Worm (Caenorhabditis elegans) whole organism, L3 larva: Measurements from ENCODE around the gene Y5F2A.4.

Experiments used
- R02D3.7 ChIP-seq: fragments of 150-350 bp; optimal IDR thresholded peaks from 2 replicates; lab custom pipeline; 2014; ENCODE audit warnings: missing biosample characterization, missing genetic modification characterization
- ZK546.5 ChIP-seq: sonication (generic microtip); optimal IDR thresholded peaks from 2 replicates; lab custom pipeline; 2017; ENCODE audit warnings: missing biosample characterization, missing genetic modification characterization
- aly-2 ChIP-seq: fragments of 150-350 bp; optimal IDR thresholded peaks from 2 replicates; lab custom pipeline; 2014; ENCODE audit warnings: missing biosample characterization, missing genetic modification characterization
- ama-1 ChIP-seq: fragments of 150-350 bp; optimal IDR thresholded peaks from 2 replicates; lab custom pipeline; 2018
- ceh-16 ChIP-seq: sonication (generic microtip); optimal IDR thresholded peaks from 2 replicates; lab custom pipeline; 2017; ENCODE audit warnings: missing biosample characterization, missing genetic modification characterization
- ceh-28 ChIP-seq: fragments of 150-350 bp; optimal IDR thresholded peaks from 2 replicates; lab custom pipeline; 2014; ENCODE audit warnings: missing biosample characterization, missing genetic modification reagents, missing genetic modification characterization
- ceh-82 ChIP-seq: fragments of 150-350 bp; optimal IDR thresholded peaks from 2 replicates; lab custom pipeline; 2014; ENCODE audit warnings: missing biosample characterization, missing genetic modification characterization
- ceh-9 ChIP-seq: sonication (generic microtip); optimal IDR thresholded peaks from 2 replicates; lab custom pipeline; 2018; ENCODE audit warnings: missing biosample characterization, missing genetic modification characterization
- daf-12 ChIP-seq: fragments of 150-350 bp; optimal IDR thresholded peaks from 2 replicates; lab custom pipeline; 2014; ENCODE audit warnings: missing biosample characterization, missing genetic modification reagents, missing genetic modification characterization
- egl-27 ChIP-seq: sonication (generic microtip); optimal IDR thresholded peaks from 4 replicates; lab custom pipeline; 2017; ENCODE audit warnings: missing biosample characterization, missing genetic modification reagents, missing genetic modification characterization
- egl-5 ChIP-seq: fragments of 150-350 bp; optimal IDR thresholded peaks from 2 replicates; lab custom pipeline; 2017; ENCODE audit warnings: missing biosample characterization, missing genetic modification reagents, missing genetic modification characterization, inconsistent platforms
- elt-1 ChIP-seq: fragments of 150-350 bp; optimal IDR thresholded peaks from 2 replicates; lab custom pipeline; 2014; ENCODE audit warnings: missing biosample characterization, missing genetic modification characterization
- elt-2 ChIP-seq: sonication (generic microtip); optimal IDR thresholded peaks from 2 replicates; lab custom pipeline; 2016; ENCODE audit warnings: missing genetic modification reagents, mild to moderate bottlenecking, missing genetic modification characterization, missing compliant biosample characterization
- elt-3 ChIP-seq, 3 experiments: fragments of 150-350 bp in 1 of 3; sonication (generic microtip) in 2 of 3; optimal IDR thresholded peaks; 2 replicates in 2 of 3; 4 replicates in 1 of 3; lab custom pipeline; 2014 to 2017; ENCODE audit warnings: missing biosample characterization in 3 of 3, missing genetic modification characterization in 3 of 3
- eor-1 ChIP-seq, 2 experiments: fragments of 150-350 bp; optimal IDR thresholded peaks; 2 replicates each; lab custom pipeline; 2014 to 2018; ENCODE audit warnings: missing biosample characterization in 2 of 2, missing genetic modification characterization in 2 of 2
- fkh-10 ChIP-seq: sonication (generic microtip); optimal IDR thresholded peaks from 2 replicates; lab custom pipeline; 2017; ENCODE audit warnings: missing biosample characterization, missing genetic modification reagents, missing genetic modification characterization
- fos-1 ChIP-seq: fragments of 150-350 bp; optimal IDR thresholded peaks from 2 replicates; lab custom pipeline; 2014; ENCODE audit warnings: missing biosample characterization, missing genetic modification characterization
- hmg-11 ChIP-seq: sonication (generic microtip); optimal IDR thresholded peaks from 2 replicates; lab custom pipeline; 2016; ENCODE audit warnings: missing genetic modification characterization, missing compliant biosample characterization
- jun-1 ChIP-seq: fragments of 150-350 bp; optimal IDR thresholded peaks from 2 replicates; lab custom pipeline; 2014; ENCODE audit warnings: missing biosample characterization, missing genetic modification reagents, missing genetic modification characterization
- lin-39 ChIP-seq: fragments of 150-350 bp; optimal IDR thresholded peaks from 2 replicates; lab custom pipeline; 2018; ENCODE audit warnings: missing biosample characterization, missing genetic modification reagents, missing genetic modification characterization
- lsy-12 ChIP-seq: sonication (generic microtip); optimal IDR thresholded peaks from 2 replicates; lab custom pipeline; 2016; ENCODE audit warnings: mild to moderate bottlenecking, missing genetic modification characterization, missing compliant biosample characterization
- mdl-1 ChIP-seq: fragments of 150-350 bp; optimal IDR thresholded peaks from 2 replicates; lab custom pipeline; 2014; ENCODE audit warnings: missing biosample characterization, missing genetic modification characterization
- mml-1 ChIP-seq: fragments of 150-350 bp; sonication (generic microtip); optimal IDR thresholded peaks from 3 replicates; lab custom pipeline; 2014; ENCODE audit warnings: missing biosample characterization, missing genetic modification characterization
- nfya-1 ChIP-seq: sonication (generic microtip); optimal IDR thresholded peaks from 2 replicates; lab custom pipeline; 2017; ENCODE audit warnings: missing genetic modification characterization, mild to moderate bottlenecking, missing compliant biosample characterization, antibody characterized with exemption, moderate library complexity; ENCODE audit not compliant: insufficient read depth
- nhr-11 ChIP-seq: fragments of 150-350 bp; optimal IDR thresholded peaks from 2 replicates; lab custom pipeline; 2014; ENCODE audit warnings: missing biosample characterization, missing genetic modification characterization
- nhr-12 ChIP-seq: fragments of 150-350 bp; optimal IDR thresholded peaks from 2 replicates; lab custom pipeline; 2014; ENCODE audit warnings: missing biosample characterization, missing genetic modification characterization
- nhr-23 ChIP-seq: fragments of 150-350 bp; optimal IDR thresholded peaks from 2 replicates; lab custom pipeline; 2014; ENCODE audit warnings: missing biosample characterization, missing genetic modification reagents, missing genetic modification characterization
- nhr-237 ChIP-seq: fragments of 150-350 bp; optimal IDR thresholded peaks from 2 replicates; lab custom pipeline; 2014; ENCODE audit warnings: missing biosample characterization, missing genetic modification characterization
- nhr-25 ChIP-seq: sonication (generic microtip); optimal IDR thresholded peaks from 2 replicates; lab custom pipeline; 2017; ENCODE audit warnings: missing biosample characterization, missing genetic modification characterization
- nhr-28 ChIP-seq: fragments of 150-350 bp; optimal IDR thresholded peaks from 2 replicates; lab custom pipeline; 2014; ENCODE audit warnings: missing biosample characterization, missing genetic modification characterization
- nhr-43 ChIP-seq: sonication (generic microtip); optimal IDR thresholded peaks from 2 replicates; lab custom pipeline; 2016; ENCODE audit warnings: mild to moderate bottlenecking, missing genetic modification characterization, missing compliant biosample characterization; ENCODE audit not compliant: poor library complexity, severe bottlenecking
- nhr-67 ChIP-seq: fragments of 150-350 bp; optimal IDR thresholded peaks from 2 replicates; lab custom pipeline; 2014; ENCODE audit warnings: missing biosample characterization, missing genetic modification characterization
- nhr-76 ChIP-seq: fragments of 150-350 bp; sonication (generic microtip); optimal IDR thresholded peaks from 5 replicates; lab custom pipeline; 2014; ENCODE audit warnings: missing biosample characterization, missing genetic modification characterization
- nhr-77 ChIP-seq: fragments of 150-350 bp; optimal IDR thresholded peaks from 2 replicates; lab custom pipeline; 2014; ENCODE audit warnings: missing biosample characterization, missing genetic modification characterization
- pha-4 ChIP-seq: fragments of 150-350 bp; optimal IDR thresholded peaks from 2 replicates; lab custom pipeline; 2014; ENCODE audit warnings: missing biosample characterization, missing genetic modification reagents, missing genetic modification characterization
- pqm-1 ChIP-seq: fragments of 150-350 bp; optimal IDR thresholded peaks from 2 replicates; lab custom pipeline; 2017; ENCODE audit warnings: missing biosample characterization, missing genetic modification characterization, inconsistent platforms
- sea-2 ChIP-seq: fragments of 150-350 bp; sonication (generic microtip); optimal IDR thresholded peaks from 4 replicates; lab custom pipeline; 2014; ENCODE audit warnings: missing biosample characterization, missing genetic modification reagents, missing genetic modification characterization
- skn-1 ChIP-seq: fragments of 150-350 bp; optimal IDR thresholded peaks from 2 replicates; lab custom pipeline; 2014; ENCODE audit warnings: missing biosample characterization, missing genetic modification characterization
- snpc-4 ChIP-seq: fragments of 150-350 bp; optimal IDR thresholded peaks from 2 replicates; lab custom pipeline; 2014; ENCODE audit warnings: missing biosample characterization, missing genetic modification characterization
- tbx-2 ChIP-seq: sonication (generic microtip); optimal IDR thresholded peaks from 2 replicates; lab custom pipeline; 2016; ENCODE audit warnings: mild to moderate bottlenecking, missing genetic modification characterization, missing compliant biosample characterization
- unc-39 ChIP-seq: sonication (generic microtip); optimal IDR thresholded peaks from 4 replicates; lab custom pipeline; 2017; ENCODE audit warnings: missing biosample characterization, missing genetic modification characterization
- unc-62 ChIP-seq: fragments of 150-350 bp; sonication (generic microtip); optimal IDR thresholded peaks from 4 replicates; lab custom pipeline; 2014; ENCODE audit warnings: missing biosample characterization, missing genetic modification reagents, missing genetic modification characterization
- zag-1 ChIP-seq: fragments of 150-350 bp; optimal IDR thresholded peaks from 2 replicates; lab custom pipeline; 2014; ENCODE audit warnings: missing biosample characterization, missing genetic modification characterization
- ztf-11 ChIP-seq: fragments of 150-350 bp; optimal IDR thresholded peaks from 2 replicates; lab custom pipeline; 2014; ENCODE audit warnings: missing biosample characterization, missing genetic modification characterization
- ztf-4 ChIP-seq: fragments of 150-350 bp; optimal IDR thresholded peaks from 2 replicates; lab custom pipeline; 2014; ENCODE audit warnings: missing biosample characterization, missing genetic modification characterization

Y5F2A.4 gene

ce11 chrIV:11089527-11089926, 11.1 kb upstream of the Y5F2A.4 start, which contains the start of gene M7.7:
M7.7 (plus strand) TSS chrIV:11089827.
- TF ChIP-seq skn-1 (tag; lab: Kevin White, UChicago) (no peak), hmg-11 (no peak), nhr-77 (tag; lab: Kevin White, UChicago) (no peak), egl-5 (no peak), lin-39 (tag; lab: Kevin White, UChicago) (no peak), jun-1 (no peak), fkh-10 (no peak), ceh-82 (tag; lab: Kevin White, UChicago) (no peak), nhr-237 (tag; lab: Kevin White, UChicago) (no peak), nhr-67 (no peak), snpc-4 (tag; lab: Kevin White, UChicago) (no peak), mml-1 (tag; lab: Kevin White, UChicago) (no peak), ceh-9 (tag; lab: Kevin White, UChicago) (no peak), R02D3.7 (tag; lab: Kevin White, UChicago) (no peak), fos-1 (tag; lab: Kevin White, UChicago) (no peak), ZK546.5 (tag; lab: Kevin White, UChicago) (no peak)
- TF ChIP-seq, all 47 proteins: peak for 0

- TF ChIP-seq nhr-25 (tag; lab: Kevin White, UChicago) (no peak), snpc-4 (tag; lab: Kevin White, UChicago) (no peak), lsy-12 (tag; lab: Kevin White, UChicago) (no peak), elt-1 (tag; lab: Kevin White, UChicago) (no peak), pqm-1 (no peak), nhr-12 (tag; lab: Kevin White, UChicago) (no peak), daf-12 (tag; lab: Kevin White, UChicago) (no peak), eor-1 (tag; optimal IDR thresholded peaks at IDR 0.05; lab: Kevin White, UChicago) (no peak), pha-4 (no peak), ztf-11 (tag; lab: Kevin White, UChicago) (no peak), lin-39 (tag; lab: Kevin White, UChicago) (no peak), nhr-28 (no peak), zag-1 (tag; lab: Kevin White, UChicago) (no peak), hmg-11 (no peak), nfya-1 (tag; lab: Kevin White, UChicago) (no peak), tbx-2 (tag; lab: Kevin White, UChicago) (no peak), nhr-43 (tag; lab: Kevin White, UChicago) (no peak), mml-1 (tag; lab: Kevin White, UChicago) (no peak), nhr-23 (tag; lab: Kevin White, UChicago) (no peak), elt-3 (tag; optimal IDR thresholded peaks at IDR 0.05; lab: Kevin White, UChicago) (no peak)
Measured at ce11 chrIV:11083609-11084008, 5.2 kb upstream of the Y5F2A.4 start, which contains the start of gene klc-1. klc-1 (plus strand) TSS chrIV:11083735.

- TF ChIP-seq ceh-9 (tag; lab: Kevin White, UChicago) (no peak), ceh-16 (no peak), nhr-67 (no peak), ama-1 (lab: Kevin White, UChicago) (peak; percentile 89), ztf-4 (tag; lab: Kevin White, UChicago) (peak; percentile 20), nhr-76 (peak; percentile 54), tbx-2 (tag; lab: Kevin White, UChicago) (peak; percentile 86), lin-39 (tag; lab: Kevin White, UChicago) (peak; percentile 91), R02D3.7 (tag; lab: Kevin White, UChicago) (peak; percentile 74), daf-12 (tag; lab: Kevin White, UChicago) (no peak), zag-1 (tag; lab: Kevin White, UChicago) (peak; percentile 91), nhr-11 (tag; lab: Kevin White, UChicago) (peak; percentile 83), nfya-1 (tag; lab: Kevin White, UChicago) (peak; percentile 94), pha-4 (peak; percentile 88), mdl-1 (tag; lab: Kevin White, UChicago) (peak; percentile 13), nhr-77 (tag; lab: Kevin White, UChicago) (peak; percentile 16), egl-27 (tag; lab: Kevin White, UChicago) (peak; percentile 91), elt-3 (tag; optimal IDR thresholded peaks at IDR 0.05; lab: Kevin White, UChicago) (peak in 1 of 3 experiments; percentile 1), nhr-28 (no peak), aly-2 (no peak), elt-2 (tag; lab: Kevin White, UChicago) (peak; percentile 80), sea-2 (GFP tag; lab: Kevin White, UChicago) (peak; percentile 21), fkh-10 (peak; percentile 49), nhr-43 (tag; lab: Kevin White, UChicago) (peak; percentile 86), unc-62 (GFP tag; lab: Kevin White, UChicago) (peak; percentile 90), pqm-1 (peak; percentile 41), nhr-25 (tag; lab: Kevin White, UChicago) (peak; percentile 96), eor-1 (tag; optimal IDR thresholded peaks at IDR 0.05; lab: Kevin White, UChicago) (no peak), ZK546.5 (tag; lab: Kevin White, UChicago) (peak; percentile 16), lsy-12 (tag; lab: Kevin White, UChicago) (peak; percentile 88), nhr-237 (tag; lab: Kevin White, UChicago) (no peak), egl-5 (peak; percentile 96), snpc-4 (tag; lab: Kevin White, UChicago) (peak; percentile 55), ceh-82 (tag; lab: Kevin White, UChicago) (peak; percentile 22), unc-39 (tag; lab: Kevin White, UChicago) (no peak), ceh-28 (tag; lab: Kevin White, UChicago) (peak; percentile 96), skn-1 (tag; lab: Kevin White, UChicago) (peak; percentile 80), mml-1 (tag; lab: Kevin White, UChicago) (no peak), nhr-23 (tag; lab: Kevin White, UChicago) (peak; percentile 92)
Measured at ce11 chrIV:11082789-11083235, 4.4 kb upstream of the Y5F2A.4 start.
